Fruit fly (Drosophila melanogaster) whole organism, adult: ENCODE results near the gene Zasp67.
A peak's percentile ranks its signal among the peaks of the same experiment; 100 is the strongest.

Experiments
- Hr96 ChIP-seq: fragments of 200-800 bp; sonication (Bioruptor generic); optimal IDR thresholded peaks from 2 replicates; lab custom pipeline; 2016; ENCODE audit warnings: missing biosample characterization, missing genetic modification characterization
- kay ChIP-seq: fragments of 200-800 bp; sonication (Bioruptor generic); peaks from one replicate; lab custom pipeline; 2016; ENCODE audit warnings: missing biosample characterization, missing genetic modification characterization, borderline replicate concordance
- pad ChIP-seq: fragments of 200-800 bp; sonication (Bioruptor generic); optimal IDR thresholded peaks from 3 replicates; lab custom pipeline; 2017; ENCODE audit warnings: missing biosample characterization, missing genetic modification characterization, mild to moderate bottlenecking, moderate library complexity, missing genetic modification reagents

dm6 chr3L:9763389-9763917 is 34.0 kb downstream of the Zasp67 start, which contains the start of gene Ae2:
- TF ChIP-seq pad (GFP tag; lab: Kevin White, UChicago) (peak; percentile 36), Hr96 (GFP tag; lab: Kevin White, UChicago) (no peak), kay (GFP tag; lab: Kevin White, UChicago) (no peak)
